Worm (Caenorhabditis elegans): ENCODE results near the gene ver-4.

DNA sequence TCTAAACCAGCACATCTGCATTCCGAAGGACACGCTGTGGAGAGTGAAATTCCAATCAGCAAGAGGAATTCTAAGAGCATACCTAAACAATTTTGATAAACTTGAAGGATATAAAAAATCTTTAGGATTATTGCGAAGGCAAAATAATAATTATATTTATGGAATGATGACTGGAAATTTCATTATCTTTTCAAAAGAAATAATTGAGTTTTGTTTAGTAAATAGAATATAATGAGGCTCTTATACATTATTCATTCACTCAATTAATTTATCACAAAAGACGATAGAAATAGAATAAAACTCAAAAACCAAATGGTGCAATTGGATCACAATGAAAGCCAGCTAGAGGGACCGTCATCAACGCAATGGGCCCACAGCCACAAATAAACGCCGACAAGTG, 3.0 kb upstream of the ver-4 start, which contains the start of gene pxn-2:
- TF ChIP-seq elt-2 (tag; optimal IDR thresholded peaks at IDR 0.05) = no peak
- no peak for TF ChIP-seq lsy-2 (tag; optimal IDR thresholded peaks at IDR 0.05)
- no peak for TF ChIP-seq lin-14 (GFP tag; optimal IDR thresholded peaks at IDR 0.05)

Data from whole organism, L1 larva.